Worm (Caenorhabditis elegans): ENCODE data around the gene F07A11.5.

The F07A11.5 gene

ce11 chrII:11620630-11621246 is 8.6 kb downstream of the F07A11.5 start:
- TF ChIP-seq elt-2 (tag; optimal IDR thresholded peaks at IDR 0.05) (no peak), ceh-19 (GFP tag; optimal IDR thresholded peaks at IDR 0.05) (no peak), ceh-6 (GFP tag; optimal IDR thresholded peaks at IDR 0.05) (no peak), ceh-30 (tag; optimal IDR thresholded peaks at IDR 0.05) (no peak), Y22D7AL.16 (tag; optimal IDR thresholded peaks at IDR 0.05) (no peak), dve-1 (tag; optimal IDR thresholded peaks at IDR 0.05) (no peak), fkh-10 (GFP tag; optimal IDR thresholded peaks at IDR 0.05) (no peak), odd-2 (tag; optimal IDR thresholded peaks at IDR 0.05) (no peak), F13H6.1 (tag; optimal IDR thresholded peaks at IDR 0.05) (no peak), sdc-2 (tag; optimal IDR thresholded peaks at IDR 0.05) (no peak), ttx-3 (tag; optimal IDR thresholded peaks at IDR 0.05) (no peak), pqm-1 (tag; optimal IDR thresholded peaks at IDR 0.05) (no peak), tbx-7 (tag; optimal IDR thresholded peaks at IDR 0.05) (no peak), unc-42 (tag; optimal IDR thresholded peaks at IDR 0.05) (no peak), T23F11.4 (GFP tag; optimal IDR thresholded peaks at IDR 0.05) (no peak), C38D4.7 (GFP tag; optimal IDR thresholded peaks at IDR 0.05) (no peak), lin-11 (tag; optimal IDR thresholded peaks at IDR 0.05) (no peak), ceh-34 (tag; optimal IDR thresholded peaks at IDR 0.05) (no peak), fkh-6 (tag; optimal IDR thresholded peaks at IDR 0.05) (no peak), ceh-9 (tag; optimal IDR thresholded peaks at IDR 0.05) (no peak)

- TF ChIP-seq pat-9 (tag; optimal IDR thresholded peaks at IDR 0.05) = no peak
These were observed 9.5 kb downstream of the F07A11.5 start for ce11 chrII:11621576-11621975.

ce11 chrII:11622605-11623004 is 10.5 kb downstream of the F07A11.5 start:
- TF ChIP-seq fkh-10 (GFP tag; optimal IDR thresholded peaks at IDR 0.05) (no peak), K02D7.2 (tag; optimal IDR thresholded peaks at IDR 0.05) (no peak), eyg-1 (tag; optimal IDR thresholded peaks at IDR 0.05) (no peak), mec-3 (tag; optimal IDR thresholded peaks at IDR 0.05; ENCODE audit: borderline replicate concordance) (no peak), pros-1 (tag; optimal IDR thresholded peaks at IDR 0.05) (no peak), zip-5 (tag; optimal IDR thresholded peaks at IDR 0.05) (no peak), hlh-8 (tag; optimal IDR thresholded peaks at IDR 0.05) (no peak), ceh-6 (GFP tag; optimal IDR thresholded peaks at IDR 0.05) (no peak), sdc-2 (tag; optimal IDR thresholded peaks at IDR 0.05) (no peak), F13H6.1 (tag; optimal IDR thresholded peaks at IDR 0.05) (no peak), ref-2 (tag; optimal IDR thresholded peaks at IDR 0.05) (no peak), pag-3 (tag; optimal IDR thresholded peaks at IDR 0.05; ENCODE audit: borderline replicate concordance) (no peak), tbx-7 (tag; optimal IDR thresholded peaks at IDR 0.05) (no peak), K09A11.1 (tag; optimal IDR thresholded peaks at IDR 0.05; ENCODE audit: insufficient read depth) (no peak), Y22D7AL.16 (tag; optimal IDR thresholded peaks at IDR 0.05) (no peak), ceh-9 (tag; optimal IDR thresholded peaks at IDR 0.05) (no peak), ceh-45 (GFP tag; IDR thresholded peaks at IDR 0.05) (no peak), unc-86 (tag; optimal IDR thresholded peaks at IDR 0.05) (no peak), elt-4 (tag; optimal IDR thresholded peaks at IDR 0.05) (no peak)

ce11 chrII:11627904-11628303 is 15.8 kb downstream of the F07A11.5 start:
- TF ChIP-seq lin-11 (tag; optimal IDR thresholded peaks at IDR 0.05) = no peak
- no peak for TF ChIP-seq pqm-1 (tag; optimal IDR thresholded peaks at IDR 0.05)
- no peak for TF ChIP-seq ceh-45 (GFP tag; IDR thresholded peaks at IDR 0.05)
- TF ChIP-seq ceh-31 (tag; optimal IDR thresholded peaks at IDR 0.05) = no peak
- no peak for TF ChIP-seq zip-5 (tag; optimal IDR thresholded peaks at IDR 0.05)
- TF ChIP-seq ets-4 (tag; optimal IDR thresholded peaks at IDR 0.05) = no peak
- no peak for TF ChIP-seq hlh-15 (tag; optimal IDR thresholded peaks at IDR 0.05)
- TF ChIP-seq rnt-1 (tag; optimal IDR thresholded peaks at IDR 0.05) = no peak
- no peak for TF ChIP-seq pros-1 (tag; optimal IDR thresholded peaks at IDR 0.05)
- no peak for TF ChIP-seq ceh-30 (tag; optimal IDR thresholded peaks at IDR 0.05)
- TF ChIP-seq F13H6.1 (tag; optimal IDR thresholded peaks at IDR 0.05) = no peak
- TF ChIP-seq K02D7.2 (tag; optimal IDR thresholded peaks at IDR 0.05) = no peak
- no peak for TF ChIP-seq tbx-7 (tag; optimal IDR thresholded peaks at IDR 0.05)
- no peak for TF ChIP-seq sdc-2 (tag; optimal IDR thresholded peaks at IDR 0.05)
- no peak for TF ChIP-seq unc-42 (tag; optimal IDR thresholded peaks at IDR 0.05)
- no peak for TF ChIP-seq fkh-6 (tag; optimal IDR thresholded peaks at IDR 0.05)
- TF ChIP-seq C08G9.2 (tag; optimal IDR thresholded peaks at IDR 0.05) = no peak
- no peak for TF ChIP-seq gmeb-2 (tag; optimal IDR thresholded peaks at IDR 0.05)
- no peak for TF ChIP-seq fax-1 (tag; optimal IDR thresholded peaks at IDR 0.05)
- no peak for TF ChIP-seq sox-2 (GFP tag; IDR thresholded peaks at IDR 0.05)
